Worm (Caenorhabditis elegans) whole organism, young adult: ENCODE data around the gene irld-14.
A peak's percentile ranks its signal among the peaks of the same experiment; 100 is the strongest.

Source experiments
- B0336.3 ChIP-seq: fragments of 200-800 bp; sonication (Bioruptor generic); IDR thresholded peaks from 2 replicates; pipeline ENCODE4 v1.3.6; 2022; ENCODE audit warnings: missing genetic modification characterization, missing compliant biosample characterization
- Y67H2A.10 ChIP-seq: fragments of 200-800 bp; sonication (Bioruptor generic); conservative IDR thresholded peaks from 2 replicates; pipeline ENCODE4 v1.3.6; 2022; ENCODE audit warnings: missing genetic modification reagents, missing genetic modification characterization, missing compliant biosample characterization
- egl-44 ChIP-seq: fragments of 200-800 bp; sonication (Bioruptor generic); IDR thresholded peaks from 2 replicates; pipeline ENCODE4 v1.3.6; 2022; ENCODE audit warnings: missing genetic modification reagents, missing genetic modification characterization, missing compliant biosample characterization
- ets-4 ChIP-seq: fragments of 200-800 bp; sonication (Bioruptor generic); optimal IDR thresholded peaks from 2 replicates; lab custom pipeline; 2018; ENCODE audit warnings: mild to moderate bottlenecking, missing genetic modification characterization, missing compliant biosample characterization
- hlh-26 ChIP-seq: fragments of 200-800 bp; sonication (Bioruptor generic); conservative IDR thresholded peaks from 2 replicates; pipeline ENCODE4 v1.3.6; 2022; ENCODE audit warnings: missing genetic modification reagents, missing genetic modification characterization, missing compliant biosample characterization
- let-526 ChIP-seq: fragments of 200-800 bp; sonication (Bioruptor generic); IDR thresholded peaks from 2 replicates; pipeline ENCODE4 v1.3.6; 2022; ENCODE audit warnings: missing genetic modification reagents, missing genetic modification characterization, missing compliant biosample characterization
- lin-40 ChIP-seq: sonication (generic microtip); optimal IDR thresholded peaks from 2 replicates; lab custom pipeline; 2016; ENCODE audit warnings: missing genetic modification characterization, mild to moderate bottlenecking, missing compliant biosample characterization, missing genotype, missing genetic modification reagents
- mcd-1 ChIP-seq: fragments of 200-800 bp; sonication (Bioruptor generic); IDR thresholded peaks from 2 replicates; pipeline ENCODE4 v1.3.6; 2022; ENCODE audit warnings: missing genetic modification reagents, missing genetic modification characterization, missing compliant biosample characterization
- mxl-1 ChIP-seq: sonication (generic microtip); optimal IDR thresholded peaks from 2 replicates; lab custom pipeline; 2016; ENCODE audit warnings: missing genetic modification characterization, missing compliant biosample characterization
- nhr-120 ChIP-seq: fragments of 200-800 bp; sonication (Bioruptor generic); IDR thresholded peaks from 2 replicates; pipeline ENCODE4 v1.3.6; 2022; ENCODE audit warnings: missing genetic modification characterization, missing compliant biosample characterization
- pha-4 ChIP-seq: fragments of 150-350 bp; sonication (generic microtip); optimal IDR thresholded peaks from 2 replicates; lab custom pipeline; 2014; ENCODE audit warnings: missing biosample characterization, missing genetic modification reagents, missing genetic modification characterization

ce11 chrV:15028896-15029519, 32.7 kb downstream of the irld-14 start, which contains the start of gene F14H8.8:
- no peak for TF ChIP-seq lin-40 (tag; lab: Kevin White, UChicago)
- TF ChIP-seq Y67H2A.10 (GFP tag; lab: Robert Waterston, UW), result no peak
- TF ChIP-seq hlh-26 (GFP tag; lab: Robert Waterston, UW), result no peak
- no peak for TF ChIP-seq pha-4 (tag; lab: Kevin White, UChicago)
- TF ChIP-seq mxl-1 (tag; lab: Kevin White, UChicago), result no peak
- TF ChIP-seq mcd-1 (GFP tag; lab: Robert Waterston, UW), result peak; percentile 72
- TF ChIP-seq nhr-120 (GFP tag; lab: Robert Waterston, UW), result no peak
- no peak for TF ChIP-seq ets-4 (GFP tag; lab: Kevin White, UChicago)
- no peak for TF ChIP-seq B0336.3 (GFP tag; lab: Robert Waterston, UW)
- no peak for TF ChIP-seq egl-44
- no peak for TF ChIP-seq let-526 (GFP tag; lab: Robert Waterston, UW)
